Worm (Caenorhabditis elegans) whole organism, late embryonic: ENCODE data around the gene snn-1.

ENCODE experiments used
- C08G9.2 ChIP-seq: sonication (generic microtip); optimal IDR thresholded peaks from 2 replicates; lab custom pipeline; 2016; ENCODE audit warnings: mild to moderate bottlenecking, missing genetic modification characterization, moderate library complexity, missing compliant biosample characterization
- F13H6.1 ChIP-seq: sonication (generic microtip); optimal IDR thresholded peaks from 2 replicates; lab custom pipeline; 2016; ENCODE audit warnings: missing genetic modification characterization, missing compliant biosample characterization
- K09A11.1 ChIP-seq: sonication (generic microtip); optimal IDR thresholded peaks from 2 replicates; lab custom pipeline; 2017; ENCODE audit warnings: antibody characterized with exemption, mild to moderate bottlenecking, missing genetic modification characterization, missing compliant biosample characterization; ENCODE audit not compliant: insufficient read depth
- T23F11.4 ChIP-seq: fragments of 200-800 bp; sonication (Bioruptor generic); optimal IDR thresholded peaks from 2 replicates; lab custom pipeline; 2018; ENCODE audit warnings: mild to moderate bottlenecking, missing genetic modification characterization, missing compliant biosample characterization
- Y22D7AL.16 ChIP-seq: sonication (generic microtip); optimal IDR thresholded peaks from 2 replicates; lab custom pipeline; 2016; ENCODE audit warnings: missing genetic modification characterization, missing compliant biosample characterization
- ahr-1 ChIP-seq: sonication (generic microtip); optimal IDR thresholded peaks from 2 replicates; lab custom pipeline; 2016; ENCODE audit warnings: missing genetic modification characterization, missing compliant biosample characterization
- ceh-14 ChIP-seq: sonication (generic microtip); optimal IDR thresholded peaks from 2 replicates; lab custom pipeline; 2016; ENCODE audit warnings: missing genotype, missing genetic modification characterization, missing compliant biosample characterization
- ceh-18 ChIP-seq: sonication (generic microtip); optimal IDR thresholded peaks from 2 replicates; lab custom pipeline; 2016; ENCODE audit warnings: missing genetic modification characterization, missing compliant biosample characterization
- ceh-19 ChIP-seq: fragments of 200-800 bp; sonication (Bioruptor generic); optimal IDR thresholded peaks from 2 replicates; lab custom pipeline; 2018; ENCODE audit warnings: mild to moderate bottlenecking, missing genetic modification characterization, missing compliant biosample characterization
- ceh-22 ChIP-seq: sonication (generic microtip); optimal IDR thresholded peaks from 2 replicates; lab custom pipeline; 2017; ENCODE audit warnings: missing biosample characterization, missing genetic modification characterization
- ceh-24 ChIP-seq: sonication (generic microtip); optimal IDR thresholded peaks from 2 replicates; lab custom pipeline; 2016; ENCODE audit warnings: mild to moderate bottlenecking, missing genetic modification characterization, missing compliant biosample characterization
- ceh-31 ChIP-seq: sonication (generic microtip); optimal IDR thresholded peaks from 2 replicates; lab custom pipeline; 2016; ENCODE audit warnings: missing genetic modification characterization, missing compliant biosample characterization
- ceh-45 ChIP-seq: fragments of 200-800 bp; sonication (Bioruptor generic); IDR thresholded peaks from 2 replicates; pipeline ENCODE4 v1.3.6; 2022; ENCODE audit warnings: missing genetic modification reagents, missing genetic modification characterization, missing compliant biosample characterization
- ceh-6 ChIP-seq: fragments of 200-800 bp; sonication (Bioruptor generic); optimal IDR thresholded peaks from 2 replicates; lab custom pipeline; 2018; ENCODE audit warnings: mild to moderate bottlenecking, missing genetic modification characterization, missing compliant biosample characterization
- ceh-9 ChIP-seq: sonication (generic microtip); optimal IDR thresholded peaks from 2 replicates; lab custom pipeline; 2016; ENCODE audit warnings: mild to moderate bottlenecking, missing genetic modification characterization, inconsistent platforms, missing compliant biosample characterization
- che-1 ChIP-seq: sonication (generic microtip); optimal IDR thresholded peaks from 2 replicates; lab custom pipeline; 2016; ENCODE audit warnings: mild to moderate bottlenecking, missing genetic modification characterization, missing compliant biosample characterization
- dve-1 ChIP-seq: sonication (generic microtip); optimal IDR thresholded peaks from 2 replicates; lab custom pipeline; 2017; ENCODE audit warnings: antibody characterized with exemption, mild to moderate bottlenecking, missing genetic modification characterization, missing compliant biosample characterization
- elt-2 ChIP-seq: sonication (generic microtip); optimal IDR thresholded peaks from 2 replicates; lab custom pipeline; 2016; ENCODE audit warnings: missing genetic modification reagents, missing genetic modification characterization, missing compliant biosample characterization
- eyg-1 ChIP-seq: sonication (generic microtip); optimal IDR thresholded peaks from 2 replicates; lab custom pipeline; 2016; ENCODE audit warnings: missing genotype, missing genetic modification characterization, missing compliant biosample characterization
- fkh-10 ChIP-seq: fragments of 150-350 bp; optimal IDR thresholded peaks from 2 replicates; lab custom pipeline; 2014; ENCODE audit warnings: missing biosample characterization, missing genetic modification reagents, missing genetic modification characterization
- gmeb-2 ChIP-seq: sonication (generic microtip); optimal IDR thresholded peaks from 2 replicates; lab custom pipeline; 2016; ENCODE audit warnings: missing genetic modification characterization, inconsistent platforms, missing compliant biosample characterization
- hlh-30 ChIP-seq: sonication (generic microtip); optimal IDR thresholded peaks from 2 replicates; lab custom pipeline; 2017; ENCODE audit warnings: antibody characterized with exemption, missing genetic modification characterization, missing compliant biosample characterization; ENCODE audit not compliant: insufficient read depth
- hlh-6 ChIP-seq: sonication (generic microtip); optimal IDR thresholded peaks from 2 replicates; lab custom pipeline; 2016; ENCODE audit warnings: missing genotype, missing genetic modification characterization, missing compliant biosample characterization
- lim-6 ChIP-seq: sonication (generic microtip); optimal IDR thresholded peaks from 2 replicates; lab custom pipeline; 2016; ENCODE audit warnings: missing genetic modification characterization, missing compliant biosample characterization
- lin-11 ChIP-seq: fragments of 200-800 bp; sonication (Bioruptor generic); optimal IDR thresholded peaks from 2 replicates; lab custom pipeline; 2018; ENCODE audit warnings: mild to moderate bottlenecking, missing genetic modification characterization, missing compliant biosample characterization
- mec-3 ChIP-seq: sonication (generic microtip); optimal IDR thresholded peaks from 2 replicates; lab custom pipeline; 2016; ENCODE audit warnings: borderline replicate concordance, missing genetic modification characterization, missing compliant biosample characterization
- nfya-1 ChIP-seq: sonication (generic microtip); optimal IDR thresholded peaks from 2 replicates; lab custom pipeline; 2017; ENCODE audit warnings: missing genetic modification characterization, mild to moderate bottlenecking, missing compliant biosample characterization, antibody characterized with exemption, moderate library complexity
- npax-4 ChIP-seq: sonication (generic microtip); optimal IDR thresholded peaks from 2 replicates; lab custom pipeline; 2016; ENCODE audit warnings: missing genetic modification characterization, missing compliant biosample characterization
- pat-9 ChIP-seq: fragments of 200-800 bp; sonication (Bioruptor generic); optimal IDR thresholded peaks from 2 replicates; lab custom pipeline; 2018; ENCODE audit warnings: mild to moderate bottlenecking, missing genetic modification characterization, moderate library complexity, missing compliant biosample characterization
- pax-1 ChIP-seq: fragments of 150-350 bp; optimal IDR thresholded peaks from 2 replicates; lab custom pipeline; 2014; ENCODE audit warnings: missing biosample characterization, missing genetic modification characterization
- pqm-1 ChIP-seq: sonication (generic microtip); optimal IDR thresholded peaks from 2 replicates; lab custom pipeline; 2016; ENCODE audit warnings: missing genetic modification characterization, missing compliant biosample characterization
- ref-2 ChIP-seq: sonication (generic microtip); optimal IDR thresholded peaks from 2 replicates; lab custom pipeline; 2016; ENCODE audit warnings: missing genetic modification characterization, missing compliant biosample characterization
- sox-4 ChIP-seq: sonication (generic microtip); optimal IDR thresholded peaks from 2 replicates; lab custom pipeline; 2017; ENCODE audit warnings: mild to moderate bottlenecking, missing genetic modification characterization, inconsistent platforms, missing compliant biosample characterization
- tbx-2 ChIP-seq: sonication (generic microtip); optimal IDR thresholded peaks from 2 replicates; lab custom pipeline; 2016; ENCODE audit warnings: missing genetic modification characterization, missing compliant biosample characterization
- unc-42 ChIP-seq: sonication (generic microtip); optimal IDR thresholded peaks from 2 replicates; lab custom pipeline; 2016; ENCODE audit warnings: missing genotype, missing genetic modification characterization, missing compliant biosample characterization
- unc-55 ChIP-seq: sonication (generic microtip); optimal IDR thresholded peaks from 2 replicates; lab custom pipeline; 2017; ENCODE audit warnings: missing biosample characterization, missing genetic modification reagents, missing genetic modification characterization
- unc-86 ChIP-seq: sonication (generic microtip); optimal IDR thresholded peaks from 2 replicates; lab custom pipeline; 2016; ENCODE audit warnings: missing genetic modification characterization, missing compliant biosample characterization
- zip-5 ChIP-seq: sonication (generic microtip); optimal IDR thresholded peaks from 2 replicates; lab custom pipeline; 2016; ENCODE audit warnings: missing genetic modification characterization, missing compliant biosample characterization
- ztf-16 ChIP-seq: sonication (generic microtip); optimal IDR thresholded peaks from 2 replicates; lab custom pipeline; 2017; ENCODE audit warnings: missing genetic modification characterization, missing compliant biosample characterization

Gene snn-1

DNA sequence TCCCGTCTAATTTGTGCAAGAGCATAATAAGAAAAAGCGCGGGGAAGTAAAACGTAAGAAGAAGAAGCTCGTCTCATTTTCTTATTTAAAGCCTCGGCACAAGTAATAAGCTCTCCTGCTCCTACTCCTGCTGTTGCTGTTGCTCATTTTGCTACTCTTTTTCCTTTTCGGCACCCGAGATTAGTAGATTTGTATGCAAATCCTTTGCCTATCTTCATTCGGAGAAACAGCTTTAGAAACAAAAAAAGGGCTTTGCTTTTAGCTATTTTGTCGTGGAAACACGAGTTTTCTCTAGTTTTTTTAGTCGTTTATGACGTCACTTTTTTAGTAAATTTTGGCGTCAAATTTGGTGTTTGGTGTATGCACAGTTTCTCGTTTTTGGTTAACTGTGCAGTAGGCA, 28.7 kb upstream of the snn-1 start:
- TF ChIP-seq zip-5 = no peak
- no peak for TF ChIP-seq Y22D7AL.16 (tag; lab: Kevin White, UChicago)
- TF ChIP-seq ztf-16 (tag; lab: Kevin White, UChicago) = no peak
- no peak for TF ChIP-seq ref-2
- no peak for TF ChIP-seq sox-4 (tag; lab: Kevin White, UChicago)
- TF ChIP-seq hlh-6 (tag; lab: Kevin White, UChicago) = no peak
- TF ChIP-seq C08G9.2 (tag; lab: Kevin White, UChicago) = no peak
- TF ChIP-seq F13H6.1 = no peak
- TF ChIP-seq nfya-1 (tag; lab: Kevin White, UChicago) = no peak
- TF ChIP-seq ceh-24 (tag; lab: Kevin White, UChicago) = no peak
- no peak for TF ChIP-seq pqm-1 (tag; lab: Kevin White, UChicago)

DNA sequence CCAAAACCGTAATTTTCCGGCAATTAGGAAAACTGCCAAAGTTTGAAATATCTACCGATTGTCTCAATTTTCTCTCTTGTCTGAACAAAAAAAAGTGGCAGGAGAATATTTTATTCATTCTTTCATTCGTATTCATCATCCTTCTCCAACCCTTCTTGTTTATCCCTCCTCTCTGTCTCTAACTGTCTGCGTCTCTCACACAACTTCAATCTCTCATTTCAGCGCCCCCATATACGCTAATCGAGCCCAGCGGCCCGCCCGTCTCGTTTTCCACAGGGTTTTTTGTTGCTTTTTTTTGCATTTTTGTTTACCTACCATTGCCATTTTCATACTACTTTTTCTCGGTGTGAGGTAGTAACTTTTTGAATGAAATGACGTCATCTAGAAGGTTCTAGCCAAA, 27.4 kb upstream of the snn-1 start:
- no peak for TF ChIP-seq ceh-45
- peak; percentile 10 for TF ChIP-seq nfya-1 (tag; lab: Kevin White, UChicago)
- no peak for TF ChIP-seq tbx-2 (tag; lab: Kevin White, UChicago)
- peak; percentile 34 for TF ChIP-seq ceh-31 (tag; lab: Kevin White, UChicago)
- TF ChIP-seq unc-42 (tag; lab: Kevin White, UChicago) = peak; percentile 22
- TF ChIP-seq, all 69 proteins: peak for 3

DNA sequence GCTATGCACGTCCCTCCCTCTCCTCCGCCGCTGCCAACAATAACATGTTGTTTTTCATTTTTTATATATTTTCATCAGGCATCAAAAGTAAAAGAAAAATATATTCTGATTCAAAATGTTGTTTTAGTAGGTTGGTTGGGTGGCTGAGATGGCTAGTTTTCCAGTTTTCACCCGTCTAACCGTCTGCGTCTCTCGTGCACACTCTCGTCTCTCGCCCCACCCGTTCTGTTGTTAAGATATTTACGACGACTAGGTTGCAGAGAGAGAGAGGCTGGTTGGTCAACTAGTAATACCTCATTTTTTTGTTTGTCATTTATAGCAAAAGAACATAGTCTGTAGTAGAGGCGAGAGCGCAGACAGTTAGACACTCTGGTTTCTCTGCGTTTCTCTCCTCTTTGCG, 23.7 kb upstream of the snn-1 start:
- TF ChIP-seq sox-4 (tag; lab: Kevin White, UChicago) (no peak), unc-55 (GFP tag; lab: Kevin White, UChicago) (peak; percentile 16), F13H6.1 (no peak), ceh-14 (tag; lab: Kevin White, UChicago) (no peak), ztf-16 (tag; lab: Kevin White, UChicago) (no peak), T23F11.4 (no peak), unc-86 (tag; lab: Kevin White, UChicago) (no peak)

DNA sequence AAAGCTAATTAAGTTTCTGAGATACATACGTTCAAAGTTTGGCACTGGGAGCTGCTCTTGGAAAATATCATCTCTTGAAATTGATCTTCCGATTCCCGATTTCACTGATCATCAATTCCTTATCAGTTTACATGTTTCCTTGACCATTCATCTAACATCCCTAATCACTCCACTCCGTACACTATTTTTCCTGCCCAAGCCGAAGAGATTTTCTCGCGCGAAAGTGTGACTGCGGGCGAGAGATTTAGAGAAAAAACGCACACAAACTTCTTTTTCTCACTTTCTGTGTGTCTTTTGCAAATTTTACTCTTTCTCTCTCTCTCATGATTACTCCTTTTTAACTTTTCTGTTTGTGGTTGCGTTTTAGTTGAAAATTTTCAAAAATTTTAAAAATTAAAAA, 22.2 kb upstream of the snn-1 start:
- no peak for TF ChIP-seq lin-11
- no peak for TF ChIP-seq K09A11.1
- TF ChIP-seq ceh-24 (tag; lab: Kevin White, UChicago) = no peak
- TF ChIP-seq dve-1 (tag; lab: Kevin White, UChicago) = peak; percentile 44
- TF ChIP-seq ceh-19 (GFP tag; lab: Kevin White, UChicago) = no peak
- TF ChIP-seq ceh-22 (tag; lab: Kevin White, UChicago) = no peak
- TF ChIP-seq ahr-1 (tag; lab: Kevin White, UChicago) = no peak
- TF ChIP-seq npax-4 (tag; lab: Kevin White, UChicago) = no peak
- TF ChIP-seq tbx-2 (tag; lab: Kevin White, UChicago) = peak; percentile 20
- TF ChIP-seq lim-6 (tag; lab: Kevin White, UChicago) = no peak
- TF ChIP-seq F13H6.1 = no peak
- no peak for TF ChIP-seq mec-3 (tag; lab: Kevin White, UChicago)
- TF ChIP-seq unc-86 (tag; lab: Kevin White, UChicago) = no peak
- TF ChIP-seq ceh-9 (tag; lab: Kevin White, UChicago) = no peak
- TF ChIP-seq pat-9 (tag; lab: Kevin White, UChicago) = no peak
- no peak for TF ChIP-seq che-1 (tag; lab: Kevin White, UChicago)
- TF ChIP-seq gmeb-2 (tag; lab: Kevin White, UChicago) = no peak
- TF ChIP-seq ceh-31 (tag; lab: Kevin White, UChicago) = no peak
- no peak for TF ChIP-seq ceh-6 (GFP tag; lab: Kevin White, UChicago)
- TF ChIP-seq elt-2 (tag; lab: Kevin White, UChicago) = peak; percentile 74
- TF ChIP-seq unc-55 (GFP tag; lab: Kevin White, UChicago) = peak; percentile 11
- no peak for TF ChIP-seq hlh-6 (tag; lab: Kevin White, UChicago)
- peak; percentile 25 for TF ChIP-seq nfya-1 (tag; lab: Kevin White, UChicago)
- TF ChIP-seq pax-1 (tag; lab: Kevin White, UChicago) = no peak
- TF ChIP-seq fkh-10 (GFP tag; lab: Kevin White, UChicago) = no peak
- no peak for TF ChIP-seq sox-4 (tag; lab: Kevin White, UChicago)
- no peak for TF ChIP-seq eyg-1 (tag; lab: Kevin White, UChicago)
- TF ChIP-seq ceh-18 (tag; lab: Kevin White, UChicago) = no peak
- no peak for TF ChIP-seq hlh-30 (tag; lab: Kevin White, UChicago)
